Worm (Caenorhabditis elegans): ENCODE data around the gene col-127.

Gene col-127

DNA sequence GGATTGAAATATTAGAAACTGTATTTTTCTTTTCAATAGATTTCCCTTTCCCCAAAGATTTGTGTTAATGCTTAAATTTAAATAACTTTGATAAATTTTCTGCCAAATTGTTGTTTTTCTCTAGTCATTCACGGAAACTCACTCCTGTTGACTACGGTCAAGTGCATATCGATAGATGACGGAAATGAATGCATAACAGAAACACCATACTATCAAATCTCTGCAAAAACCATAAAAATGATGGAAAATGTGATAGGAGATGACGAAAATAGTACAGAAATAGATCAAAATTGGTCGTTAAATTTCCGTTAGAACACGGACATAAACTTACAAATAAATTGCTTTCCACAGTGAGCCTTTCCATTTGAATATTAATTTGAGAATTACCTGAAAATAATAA is 37.0 kb downstream of the col-127 start:
- TF ChIP-seq ttx-3 (tag; optimal IDR thresholded peaks at IDR 0.05) (no peak), mec-3 (tag; optimal IDR thresholded peaks at IDR 0.05; ENCODE audit: borderline replicate concordance) (no peak), hlh-8 (tag; optimal IDR thresholded peaks at IDR 0.05) (no peak), ref-2 (tag; optimal IDR thresholded peaks at IDR 0.05) (no peak), ahr-1 (tag; optimal IDR thresholded peaks at IDR 0.05) (no peak), tbx-7 (tag; optimal IDR thresholded peaks at IDR 0.05) (no peak)

DNA sequence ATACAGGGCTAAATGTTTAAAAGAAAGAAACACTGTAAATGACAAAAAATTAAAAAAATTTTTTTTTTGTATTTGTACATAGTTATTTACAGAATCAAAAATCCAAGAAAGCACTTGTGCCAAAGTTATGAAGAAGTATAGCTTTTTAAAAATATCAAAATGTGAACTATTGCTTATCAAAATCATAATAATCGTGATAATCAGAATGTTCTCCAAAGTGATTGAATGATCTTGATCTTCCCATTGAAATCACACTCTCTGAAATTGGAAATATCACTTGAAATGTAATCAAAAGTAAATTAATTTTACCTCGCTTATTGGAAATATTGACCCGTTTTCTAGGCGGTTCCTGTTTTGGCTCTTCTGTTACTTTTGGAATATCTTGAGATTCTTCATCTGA is 39.4 kb downstream of the col-127 start:
- no peak for TF ChIP-seq ceh-14 (tag; optimal IDR thresholded peaks at IDR 0.05)
- no peak for TF ChIP-seq ahr-1 (tag; optimal IDR thresholded peaks at IDR 0.05)
- no peak for TF ChIP-seq rnt-1 (tag; optimal IDR thresholded peaks at IDR 0.05)
- TF ChIP-seq ceh-2 (tag; optimal IDR thresholded peaks at IDR 0.05) = no peak
- no peak for TF ChIP-seq nfya-1 (tag; optimal IDR thresholded peaks at IDR 0.05)

DNA sequence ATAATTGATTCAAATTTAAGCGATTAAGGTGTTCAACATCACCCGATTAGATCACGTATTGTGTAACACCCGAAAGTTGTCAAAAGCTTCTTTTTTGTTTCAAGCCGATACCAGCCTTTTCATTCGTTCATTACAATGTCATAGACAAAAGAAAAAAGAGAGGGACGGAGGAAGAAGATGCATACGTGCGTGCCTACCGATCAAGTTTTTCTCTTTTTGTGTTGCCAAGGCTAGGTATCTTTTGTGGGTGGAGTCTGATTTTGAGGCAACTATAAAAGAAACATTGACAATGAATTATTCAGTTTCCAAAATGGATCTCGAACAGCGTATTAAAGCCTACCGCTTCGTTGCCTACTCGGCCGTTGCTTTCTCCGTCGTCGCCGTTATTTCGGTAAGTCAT is 40.8 kb downstream of the col-127 start, which contains the start of gene col-125:
TSS of gene col-125 (plus strand) at position 301 of the 400 bp plus-strand sequence.
- TF ChIP-seq ceh-9 (tag; optimal IDR thresholded peaks at IDR 0.05) = no peak

DNA sequence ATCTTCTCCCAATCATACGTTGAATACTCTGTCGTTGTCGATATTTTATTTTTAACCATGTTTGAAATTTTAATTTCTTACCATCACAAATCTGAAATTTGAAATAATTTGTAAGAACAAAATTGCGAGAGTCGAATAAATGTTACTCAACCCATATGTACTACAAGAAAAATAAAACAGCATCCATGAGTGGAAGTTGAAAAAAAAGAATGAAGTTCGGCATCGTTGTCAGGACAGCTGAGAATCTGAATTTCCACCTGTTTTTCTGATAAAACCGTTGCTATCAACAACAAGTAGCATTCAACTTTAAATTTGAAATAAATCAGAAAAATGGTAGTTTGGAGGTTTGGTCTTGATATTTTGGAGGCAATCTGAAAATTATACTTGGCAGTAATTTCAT is 42.1 kb downstream of the col-127 start, which contains the start of gene C29F4.3:
TSS of gene C29F4.3 (minus strand) at position 101 of the 400 bp plus-strand sequence.
- TF ChIP-seq nfya-1 (tag; optimal IDR thresholded peaks at IDR 0.05) = no peak
- no peak for TF ChIP-seq ceh-22 (tag; optimal IDR thresholded peaks at IDR 0.05)
- TF ChIP-seq tbx-2 (tag; optimal IDR thresholded peaks at IDR 0.05) = no peak
- no peak for TF ChIP-seq ceh-34 (tag; optimal IDR thresholded peaks at IDR 0.05)
- no peak for TF ChIP-seq unc-3 (GFP tag; conservative IDR thresholded peaks at IDR 0.05)
- TF ChIP-seq unc-3 (tag; optimal IDR thresholded peaks at IDR 0.05) = no peak
- TF ChIP-seq rnt-1 (tag; optimal IDR thresholded peaks at IDR 0.05) = no peak
- no peak for TF ChIP-seq tbx-7 (tag; optimal IDR thresholded peaks at IDR 0.05)
- TF ChIP-seq hlh-6 (tag; optimal IDR thresholded peaks at IDR 0.05) = no peak
- no peak for TF ChIP-seq eyg-1 (tag; optimal IDR thresholded peaks at IDR 0.05)
- no peak for TF ChIP-seq pha-4 (tag; optimal IDR thresholded peaks at IDR 0.05)
- TF ChIP-seq ttx-3 (tag; optimal IDR thresholded peaks at IDR 0.05) = no peak
- no peak for TF ChIP-seq npax-4 (tag; optimal IDR thresholded peaks at IDR 0.05)
- no peak for TF ChIP-seq T23F11.4 (GFP tag; optimal IDR thresholded peaks at IDR 0.05)
- no peak for TF ChIP-seq pha-2 (tag; optimal IDR thresholded peaks at IDR 0.05)
- TF ChIP-seq fkh-10 (GFP tag; optimal IDR thresholded peaks at IDR 0.05) = no peak
- no peak for TF ChIP-seq ceh-14 (tag; optimal IDR thresholded peaks at IDR 0.05)

DNA sequence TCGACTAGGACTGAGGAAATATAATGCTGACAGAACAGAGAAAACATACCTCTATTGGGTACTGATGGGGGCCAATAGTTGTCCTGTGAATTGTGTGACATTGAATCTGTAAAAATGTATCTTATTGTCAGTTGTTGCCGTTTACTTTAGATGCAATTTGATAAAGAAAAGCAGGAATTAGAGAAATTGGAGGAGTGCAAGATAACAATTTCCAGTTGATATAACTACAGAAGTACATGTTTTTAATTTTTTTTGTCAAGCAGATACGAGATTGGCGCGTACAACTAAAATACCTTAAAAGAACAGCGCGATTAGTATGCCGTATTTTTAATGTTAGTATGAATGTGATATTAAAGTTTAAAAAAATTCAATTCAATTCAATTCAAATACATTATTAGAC is 48.0 kb downstream of the col-127 start, which contains the start of gene zip-6:
TSS of gene zip-6 (minus strand) at position 101 of the 400 bp plus-strand sequence.
- TF ChIP-seq ceh-45 (GFP tag; IDR thresholded peaks at IDR 0.05) (no peak), nhr-11 (tag; optimal IDR thresholded peaks at IDR 0.05) (no peak), ets-4 (tag; optimal IDR thresholded peaks at IDR 0.05) (no peak), unc-55 (GFP tag; optimal IDR thresholded peaks at IDR 0.05) (no peak), odd-2 (tag; optimal IDR thresholded peaks at IDR 0.05) (no peak), ama-1 (optimal IDR thresholded peaks at IDR 0.05) (no peak), tbx-2 (tag; optimal IDR thresholded peaks at IDR 0.05) (no peak), pqm-1 (tag; optimal IDR thresholded peaks at IDR 0.05) (no peak)
